Fruit fly (Drosophila melanogaster): ENCODE results near the gene CG42458.

CG42458 gene

DNA sequence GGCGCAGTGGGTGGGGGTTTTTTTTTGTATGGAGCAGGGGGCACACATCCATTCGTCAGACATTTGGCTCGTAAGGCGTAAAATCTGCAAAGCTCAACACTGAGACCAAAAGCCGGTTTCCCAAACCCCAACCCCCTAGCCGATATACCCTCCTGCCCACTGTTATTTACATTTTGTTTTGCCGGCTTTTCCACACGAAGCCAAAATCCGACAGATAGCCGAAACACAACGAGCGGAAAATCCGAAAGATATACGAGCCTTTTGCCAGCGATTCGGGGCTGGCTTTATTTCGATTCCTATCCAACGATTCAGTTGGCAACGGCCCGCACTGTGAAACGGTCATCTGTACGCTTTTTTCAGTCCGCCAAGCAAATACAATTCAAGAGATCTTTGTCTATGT lies at the start of gene CG42458 (continued):
- TF ChIP-seq CG9727 (GFP tag; optimal IDR thresholded peaks at IDR 0.05), result no peak
- peak; percentile 38; the same call in 1 of the 2 replicates for TF ChIP-seq Adf1 (GFP tag; IDR thresholded peaks at IDR 0.05)
- no peak for TF ChIP-seq ap (GFP tag; IDR thresholded peaks at IDR 0.05)
- 0 out of 2 replicates have a peak, but pooled peaks have one; percentile 22 for TF ChIP-seq HLH3B (GFP tag; IDR thresholded peaks at IDR 0.05)
- no peak for TF ChIP-seq aop (GFP tag; IDR thresholded peaks at IDR 0.05)
- TF ChIP-seq CG10209 (GFP tag; optimal IDR thresholded peaks at IDR 0.05), result no peak
- TF ChIP-seq Jarid2 (GFP tag; optimal IDR thresholded peaks at IDR 0.05), result peak; percentile 63
- no peak for TF ChIP-seq Awh (GFP tag; IDR thresholded peaks at IDR 0.05)
- TF ChIP-seq Poxn (GFP tag; IDR thresholded peaks at IDR 0.05), result no peak
- no peak for TF ChIP-seq Hr39 (optimal IDR thresholded peaks at IDR 0.05)
- peak; percentile 99 for TF ChIP-seq Deaf1 (tag; optimal IDR thresholded peaks at IDR 0.05)
- peak; percentile 54 for TF ChIP-seq sqz (GFP tag; optimal IDR thresholded peaks at IDR 0.05)
- no peak for TF ChIP-seq CG2889 (GFP tag; IDR thresholded peaks at IDR 0.05)
- TF ChIP-seq CG32532 (GFP tag; IDR thresholded peaks at IDR 0.05), result no peak
- TF ChIP-seq gsb-n (tag; optimal IDR thresholded peaks at IDR 0.05), result no peak
- peak; percentile 7; the same call in 1 of the 2 replicates for TF ChIP-seq seq (GFP tag; IDR thresholded peaks at IDR 0.05)
- TF ChIP-seq CG17912 (GFP tag; optimal IDR thresholded peaks at IDR 0.05), result no peak
- peak; percentile 72 for TF ChIP-seq CG11504 (tag; optimal IDR thresholded peaks at IDR 0.05)
- peak; percentile 39 for TF ChIP-seq B-H2 (GFP tag; optimal IDR thresholded peaks at IDR 0.05)
- TF ChIP-seq ftz-f1 (GFP tag; optimal IDR thresholded peaks at IDR 0.05), result no peak
- no peak for TF ChIP-seq eve (GFP tag; optimal IDR thresholded peaks at IDR 0.05)
- TF ChIP-seq E2f2 (GFP tag; IDR thresholded peaks at IDR 0.05), result no peak
- no peak for TF ChIP-seq BtbVII (GFP tag; optimal IDR thresholded peaks at IDR 0.05)
- no peak for TF ChIP-seq zfh2 (GFP tag; optimal IDR thresholded peaks at IDR 0.05)
- TF ChIP-seq zen (tag; optimal IDR thresholded peaks at IDR 0.05), result no peak
- TF ChIP-seq ttk (GFP tag; IDR thresholded peaks at IDR 0.05), result no peak; the same call in 1 of the 2 replicates
- no peak for TF ChIP-seq CG2116 (GFP tag; optimal IDR thresholded peaks at IDR 0.05)
- no peak for TF ChIP-seq CG34376 (GFP tag; optimal IDR thresholded peaks at IDR 0.05)
- no peak for TF ChIP-seq Mrtf (GFP tag; IDR thresholded peaks at IDR 0.05)
- no peak for TF ChIP-seq prd (optimal IDR thresholded peaks at IDR 0.05)
- 0 out of 3 replicates have a peak, but pooled peaks have one; percentile 20 for TF ChIP-seq prd (GFP tag; IDR thresholded peaks at IDR 0.05)
- no peak for TF ChIP-seq sim (GFP tag; IDR thresholded peaks at IDR 0.05)
- TF ChIP-seq Atf3 (GFP tag; optimal IDR thresholded peaks at IDR 0.05), result no peak
- TF ChIP-seq CG10543 (GFP tag; optimal IDR thresholded peaks at IDR 0.05), result peak; percentile 43
- no peak for TF ChIP-seq tup (GFP tag; optimal IDR thresholded peaks at IDR 0.05)
- peak; percentile 6 for TF ChIP-seq scrt (GFP tag; optimal IDR thresholded peaks at IDR 0.05)
- TF ChIP-seq nerfin-1 (tag; optimal IDR thresholded peaks at IDR 0.05), result peak; percentile 19
- no peak for TF ChIP-seq ase (GFP tag; IDR thresholded peaks at IDR 0.05)
- no peak for TF ChIP-seq gro (GFP tag; optimal IDR thresholded peaks at IDR 0.05)
- TF ChIP-seq dati (GFP tag; IDR thresholded peaks at IDR 0.05), result no peak

DNA sequence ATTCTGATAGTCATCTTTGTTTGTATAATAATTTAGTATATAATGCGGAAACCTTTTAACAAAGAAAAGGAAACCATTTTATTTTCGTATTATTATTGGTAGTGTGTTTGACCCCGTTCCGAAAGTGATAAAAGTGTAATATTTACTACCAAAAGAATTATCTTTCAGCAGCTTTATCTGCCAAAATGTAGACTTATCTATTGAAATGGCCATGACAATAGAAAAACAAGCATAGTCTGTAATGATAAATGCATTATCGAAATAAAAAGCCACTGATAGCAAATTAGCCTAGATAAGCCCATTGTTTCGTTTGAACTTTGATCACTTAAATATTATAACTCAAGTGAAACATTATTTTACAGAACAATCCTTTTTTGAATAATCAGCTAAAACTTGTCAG lies 47.5 kb upstream of the CG42458 start:
- TF ChIP-seq kni (GFP tag; optimal IDR thresholded peaks at IDR 0.05) (no peak), mirr (GFP tag; optimal IDR thresholded peaks at IDR 0.05) (peak; percentile 67), exex (tag; optimal IDR thresholded peaks at IDR 0.05) (peak; percentile 60), Poxn (GFP tag; IDR thresholded peaks at IDR 0.05) (no peak), lilli (GFP tag; optimal IDR thresholded peaks at IDR 0.05) (no peak), Ets97D (GFP tag; optimal IDR thresholded peaks at IDR 0.05) (no peak), yki (optimal IDR thresholded peaks at IDR 0.05) (no peak), ATbp (GFP tag; optimal IDR thresholded peaks at IDR 0.05) (no peak), CG12071 (GFP tag; optimal IDR thresholded peaks at IDR 0.05) (no peak)
